Fruit fly (Drosophila melanogaster): ENCODE results near the gene Fit1.

dm6 chr3L:4056812-4057211 is 46.6 kb upstream of the Fit1 start:
- TF ChIP-seq CG6765 (GFP tag; optimal IDR thresholded peaks at IDR 0.05) (no peak), CG8290 (GFP tag; optimal IDR thresholded peaks at IDR 0.05) (no peak), CG8290 (tag; optimal IDR thresholded peaks at IDR 0.05) (no peak), schlank (tag; optimal IDR thresholded peaks at IDR 0.05) (no peak), CG14667 (GFP tag; IDR thresholded peaks at IDR 0.05) (no peak)
